Worm (Caenorhabditis elegans): ENCODE data around the gene R52.5.

DNA sequence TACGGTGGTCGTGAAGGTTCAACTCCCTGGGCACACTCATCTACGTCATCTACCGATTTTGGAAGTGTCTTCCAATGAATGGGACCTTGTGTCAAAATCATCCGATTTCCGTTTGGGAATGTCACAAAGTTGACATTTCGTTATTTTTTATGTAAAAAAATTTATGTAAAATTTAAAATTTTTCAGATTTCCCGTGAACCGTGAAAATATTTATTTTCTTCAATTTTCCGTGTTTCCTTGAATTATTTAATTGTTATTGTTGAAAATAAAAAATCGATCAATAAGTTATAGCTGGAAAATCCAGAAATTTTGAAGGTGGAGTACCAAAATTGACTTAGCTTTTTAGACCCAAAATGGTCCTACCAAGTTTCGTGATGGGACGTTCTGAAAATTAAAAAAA lies 25.8 kb upstream of the R52.5 start, which contains the start of gene hpo-7:
- no peak for TF ChIP-seq pha-4 (tag; optimal IDR thresholded peaks at IDR 0.05)
- TF ChIP-seq elt-3 (tag; optimal IDR thresholded peaks at IDR 0.05), result no peak
- no peak for TF ChIP-seq nhr-12 (tag; optimal IDR thresholded peaks at IDR 0.05)
- TF ChIP-seq unc-62 (GFP tag; optimal IDR thresholded peaks at IDR 0.05), result no peak
- no peak for TF ChIP-seq nhr-28 (tag; optimal IDR thresholded peaks at IDR 0.05)
- no peak for TF ChIP-seq flh-1 (GFP tag; optimal IDR thresholded peaks at IDR 0.05)
- no peak for TF ChIP-seq lin-32 (GFP tag; optimal IDR thresholded peaks at IDR 0.05)

Data from whole organism, mixed stage, embryonic.